Fruit fly (Drosophila melanogaster) whole organism, embryonic: ENCODE results near the gene CG6028.

ENCODE experiments used
- Adf1 ChIP-seq: fragments of 200-800 bp; sonication (Bioruptor generic); IDR thresholded peaks from 2 replicates; pipeline ENCODE4 v1.3.6; 2022; ENCODE audit warnings: missing biosample characterization, missing genetic modification characterization
- Antp ChIP-seq: fragments of 200-800 bp; sonication (Bioruptor generic); optimal IDR thresholded peaks from 3 replicates; lab custom pipeline; 2016; ENCODE audit warnings: missing biosample characterization, missing genetic modification characterization
- Blimp-1 ChIP-seq: fragments of 200-800 bp; sonication (Bioruptor generic); optimal IDR thresholded peaks from 3 replicates; lab custom pipeline; 2018; ENCODE audit warnings: missing biosample characterization, missing genetic modification characterization, mild to moderate bottlenecking, moderate library complexity, missing genetic modification reagents
- C15 ChIP-seq: fragments of 200-800 bp; sonication (Bioruptor generic); IDR thresholded peaks from 3 replicates; pipeline ENCODE4 v1.3.6; 2022; ENCODE audit warnings: missing biosample characterization, missing genetic modification characterization
- CG10654 ChIP-seq: fragments of 200-800 bp; sonication (Bioruptor generic); optimal IDR thresholded peaks from 2 replicates; lab custom pipeline; 2016; ENCODE audit warnings: missing biosample characterization, missing genetic modification characterization
- CG11696 ChIP-seq: fragments of 200-800 bp; sonication (Bioruptor generic); IDR thresholded peaks from 2 replicates; pipeline ENCODE4 v1.3.6; 2022; ENCODE audit warnings: missing biosample characterization, missing genetic modification characterization
- CG12071 ChIP-seq: fragments of 200-800 bp; sonication (Bioruptor generic); optimal IDR thresholded peaks from 3 replicates; lab custom pipeline; 2018; ENCODE audit warnings: missing biosample characterization, mild to moderate bottlenecking, missing genetic modification characterization
- CG13424 ChIP-seq: fragments of 200-800 bp; sonication (Bioruptor generic); optimal IDR thresholded peaks from 2 replicates; lab custom pipeline; 2019; ENCODE audit warnings: missing biosample characterization, mild to moderate bottlenecking, missing genetic modification characterization, moderate library complexity
- CG14014 ChIP-seq: fragments of 200-800 bp; sonication (Bioruptor generic); IDR thresholded peaks from 2 replicates; pipeline ENCODE4 v1.3.6; 2022; ENCODE audit warnings: missing biosample characterization, missing genetic modification characterization
- CG15011 ChIP-seq: fragments of 200-800 bp; sonication (Bioruptor generic); optimal IDR thresholded peaks from 3 replicates; lab custom pipeline; 2018; ENCODE audit warnings: missing biosample characterization, mild to moderate bottlenecking, missing genetic modification characterization
- CG15269 ChIP-seq: fragments of 200-800 bp; sonication (Bioruptor generic); optimal IDR thresholded peaks from 2 replicates; lab custom pipeline; 2018; ENCODE audit warnings: missing biosample characterization, mild to moderate bottlenecking, missing genetic modification characterization, moderate library complexity
- CG16815 ChIP-seq: fragments of 200-800 bp; sonication (Bioruptor generic); optimal IDR thresholded peaks from 3 replicates; lab custom pipeline; 2017; ENCODE audit warnings: missing biosample characterization, mild to moderate bottlenecking, missing genetic modification characterization
- CG1832 ChIP-seq: fragments of 200-800 bp; sonication (Bioruptor generic); optimal IDR thresholded peaks from 2 replicates; lab custom pipeline; 2017; ENCODE audit warnings: missing biosample characterization, mild to moderate bottlenecking, missing genetic modification characterization, inconsistent platforms
- CG2120 ChIP-seq: fragments of 200-800 bp; sonication (Bioruptor generic); optimal IDR thresholded peaks from 3 replicates; lab custom pipeline; 2016; ENCODE audit warnings: missing biosample characterization, missing genetic modification characterization
- CG30431 ChIP-seq: fragments of 200-800 bp; sonication (Bioruptor generic); optimal IDR thresholded peaks from 2 replicates; lab custom pipeline; 2017; ENCODE audit warnings: missing biosample characterization, missing genetic modification characterization
- CG3163 ChIP-seq: fragments of 200-800 bp; sonication (Bioruptor generic); optimal IDR thresholded peaks from 3 replicates; lab custom pipeline; 2016; ENCODE audit warnings: missing biosample characterization, missing genetic modification characterization
- CG34422 ChIP-seq: fragments of 200-800 bp; sonication (Bioruptor generic); IDR thresholded peaks from 3 replicates; pipeline ENCODE4 v1.3.6; 2022; ENCODE audit warnings: missing biosample characterization, missing genetic modification characterization
- CG3726 ChIP-seq: fragments of 200-800 bp; sonication (Bioruptor generic); IDR thresholded peaks from 3 replicates; pipeline ENCODE4, ENCODE4 v1.3.6; 2022; ENCODE audit warnings: missing biosample characterization, missing genetic modification characterization
- CG4360 ChIP-seq: fragments of 200-800 bp; sonication (Bioruptor generic); IDR thresholded peaks from 2 replicates; pipeline ENCODE4 v1.3.6; 2022; ENCODE audit warnings: missing biosample characterization, missing genetic modification characterization
- CG4617 ChIP-seq: fragments of 200-800 bp; sonication (Bioruptor generic); optimal IDR thresholded peaks from 3 replicates; lab custom pipeline; 2016; ENCODE audit warnings: missing biosample characterization, missing genetic modification characterization, borderline replicate concordance
- CG4707 ChIP-seq: fragments of 200-800 bp; sonication (Bioruptor generic); optimal IDR thresholded peaks from 2 replicates; lab custom pipeline; 2018; ENCODE audit warnings: missing biosample characterization, mild to moderate bottlenecking, missing genetic modification characterization, moderate library complexity
- CG4820 ChIP-seq: fragments of 200-800 bp; sonication (Bioruptor generic); optimal IDR thresholded peaks from 3 replicates; lab custom pipeline; 2016; ENCODE audit warnings: missing biosample characterization, missing genetic modification characterization
- CG6272 ChIP-seq: fragments of 200-800 bp; sonication (Bioruptor generic); IDR thresholded peaks from 2 replicates; pipeline ENCODE4 v1.3.6; 2022; ENCODE audit warnings: missing biosample characterization, missing genetic modification characterization
- CG7271 ChIP-seq: fragments of 200-800 bp; sonication (Bioruptor generic); optimal IDR thresholded peaks from 2 replicates; lab custom pipeline; 2018; ENCODE audit warnings: missing biosample characterization, mild to moderate bottlenecking, missing genetic modification characterization, moderate library complexity
- CG7786 ChIP-seq: fragments of 200-800 bp; sonication (Bioruptor generic); optimal IDR thresholded peaks from 2 replicates; lab custom pipeline; 2016; ENCODE audit warnings: missing biosample characterization, missing genetic modification characterization
- CG8290 ChIP-seq, 3 experiments: fragments of 200-800 bp; sonication (Bioruptor generic); optimal IDR thresholded peaks; 2 replicates each; lab custom pipeline; 2016 to 2019; ENCODE audit warnings: missing biosample characterization in 3 of 3, missing genetic modification characterization in 3 of 3, mild to moderate bottlenecking in 2 of 3, moderate library complexity in 1 of 3
- CG9609 ChIP-seq: fragments of 200-800 bp; sonication (Bioruptor generic); optimal IDR thresholded peaks from 3 replicates; lab custom pipeline; 2016; ENCODE audit warnings: missing biosample characterization, missing genetic modification characterization
- Dfd ChIP-seq, 2 experiments: fragments of >200 bp; optimal IDR thresholded peaks; 2 replicates each; lab custom pipeline; 2017; ENCODE audit warnings: missing biosample characterization in 2 of 2, missing genetic modification characterization in 2 of 2
- Dll ChIP-seq: fragments of 200-800 bp; sonication (Bioruptor generic); IDR thresholded peaks from 4 replicates; pipeline ENCODE4 v1.3.6; 2022; ENCODE audit warnings: missing biosample characterization, missing genetic modification characterization; ENCODE audit not compliant: partially characterized antibody
- Dp ChIP-seq: fragments of 200-800 bp; sonication (Bioruptor generic); optimal IDR thresholded peaks from 2 replicates; lab custom pipeline; 2018; ENCODE audit warnings: missing biosample characterization, mild to moderate bottlenecking, missing genetic modification characterization, moderate library complexity
- Dref ChIP-seq: fragments of 200-800 bp; sonication (Bioruptor generic); IDR thresholded peaks from 2 replicates; pipeline ENCODE4 v1.3.6; 2022; ENCODE audit warnings: missing biosample characterization, missing genetic modification characterization
- Gug ChIP-seq: fragments of 200-800 bp; sonication (Bioruptor generic); IDR thresholded peaks from 4 replicates; pipeline ENCODE4 v1.3.6; 2022; ENCODE audit warnings: missing biosample characterization, missing genetic modification characterization
- Lhr ChIP-seq: fragments of 200-800 bp; sonication (Bioruptor generic); optimal IDR thresholded peaks from 3 replicates; lab custom pipeline; 2017; ENCODE audit warnings: mild to moderate bottlenecking, missing biosample characterization, missing genetic modification reagents, missing genetic modification characterization
- Mad ChIP-seq: fragments of 200-800 bp; sonication (Bioruptor generic); optimal IDR thresholded peaks from 2 replicates; lab custom pipeline; 2016; ENCODE audit warnings: missing biosample characterization, missing genetic modification characterization
- Myb ChIP-seq: fragments of 200-800 bp; sonication (Bioruptor generic); optimal IDR thresholded peaks from 2 replicates; lab custom pipeline; 2016; ENCODE audit warnings: missing biosample characterization, missing genetic modification characterization
- Nf-YB ChIP-seq: fragments of 200-800 bp; sonication (Bioruptor generic); optimal IDR thresholded peaks from 3 replicates; lab custom pipeline; 2019; ENCODE audit warnings: missing biosample characterization, mild to moderate bottlenecking, missing genetic modification characterization, moderate library complexity
- Scr ChIP-seq: fragments of 200-800 bp; sonication (Bioruptor generic); IDR thresholded peaks from 2 replicates; pipeline ENCODE4 v1.3.6; 2022; ENCODE audit warnings: missing biosample characterization, missing genetic modification characterization; ENCODE audit not compliant: partially characterized antibody
- cas ChIP-seq: fragments of 200-800 bp; sonication (Bioruptor generic); IDR thresholded peaks from 2 replicates; pipeline ENCODE4 v1.3.6; 2022; ENCODE audit warnings: missing biosample characterization, missing genetic modification characterization
- ewg ChIP-seq: fragments of 200-800 bp; sonication (Bioruptor generic); optimal IDR thresholded peaks from 3 replicates; lab custom pipeline; 2017; ENCODE audit warnings: mild to moderate bottlenecking, missing biosample characterization, missing genetic modification reagents, missing genetic modification characterization
- ftz-f1 ChIP-seq: fragments of 200-800 bp; sonication (Bioruptor generic); optimal IDR thresholded peaks from 2 replicates; lab custom pipeline; 2016; ENCODE audit warnings: missing biosample characterization, missing genetic modification characterization
- gcm2 ChIP-seq: fragments of 200-800 bp; sonication (Bioruptor generic); optimal IDR thresholded peaks from 2 replicates; lab custom pipeline; 2016; ENCODE audit warnings: missing biosample characterization, missing genetic modification characterization
- grn ChIP-seq: fragments of 200-800 bp; sonication (Bioruptor generic); optimal IDR thresholded peaks from 3 replicates; lab custom pipeline; 2017; ENCODE audit warnings: missing biosample characterization, missing genetic modification characterization
- org-1 ChIP-seq: fragments of 200-800 bp; sonication (Bioruptor generic); optimal IDR thresholded peaks from 2 replicates; lab custom pipeline; 2017; ENCODE audit warnings: missing biosample characterization, missing genetic modification characterization
- pum ChIP-seq: fragments of 200-800 bp; sonication (Bioruptor generic); optimal IDR thresholded peaks from 2 replicates; lab custom pipeline; 2016; ENCODE audit warnings: missing biosample characterization, missing genetic modification characterization
- salm ChIP-seq: fragments of 200-800 bp; sonication (Bioruptor generic); optimal IDR thresholded peaks from 2 replicates; lab custom pipeline; 2018; ENCODE audit warnings: missing biosample characterization, mild to moderate bottlenecking, missing genetic modification characterization
- schlank ChIP-seq: fragments of 200-800 bp; sonication (Bioruptor generic); optimal IDR thresholded peaks from 2 replicates; lab custom pipeline; 2018; ENCODE audit warnings: missing biosample characterization, mild to moderate bottlenecking, missing genetic modification characterization
- sima ChIP-seq: fragments of 200-800 bp; sonication (Bioruptor generic); optimal IDR thresholded peaks from 2 replicates; lab custom pipeline; 2016; ENCODE audit warnings: missing biosample characterization, missing genetic modification characterization
- sisA ChIP-seq: fragments of 200-800 bp; sonication (Bioruptor generic); IDR thresholded peaks from 2 replicates; pipeline ENCODE4 v1.3.6; 2022; ENCODE audit warnings: missing biosample characterization, missing genetic modification characterization
- sqz ChIP-seq: fragments of 200-800 bp; sonication (Bioruptor generic); optimal IDR thresholded peaks from 3 replicates; lab custom pipeline; 2018; ENCODE audit warnings: missing biosample characterization, mild to moderate bottlenecking, missing genetic modification characterization
- zen ChIP-seq: fragments of 200-800 bp; sonication (Bioruptor generic); optimal IDR thresholded peaks from 3 replicates; lab custom pipeline; 2018; ENCODE audit warnings: missing biosample characterization, mild to moderate bottlenecking, missing genetic modification characterization, moderate library complexity

The CG6028 gene

DNA sequence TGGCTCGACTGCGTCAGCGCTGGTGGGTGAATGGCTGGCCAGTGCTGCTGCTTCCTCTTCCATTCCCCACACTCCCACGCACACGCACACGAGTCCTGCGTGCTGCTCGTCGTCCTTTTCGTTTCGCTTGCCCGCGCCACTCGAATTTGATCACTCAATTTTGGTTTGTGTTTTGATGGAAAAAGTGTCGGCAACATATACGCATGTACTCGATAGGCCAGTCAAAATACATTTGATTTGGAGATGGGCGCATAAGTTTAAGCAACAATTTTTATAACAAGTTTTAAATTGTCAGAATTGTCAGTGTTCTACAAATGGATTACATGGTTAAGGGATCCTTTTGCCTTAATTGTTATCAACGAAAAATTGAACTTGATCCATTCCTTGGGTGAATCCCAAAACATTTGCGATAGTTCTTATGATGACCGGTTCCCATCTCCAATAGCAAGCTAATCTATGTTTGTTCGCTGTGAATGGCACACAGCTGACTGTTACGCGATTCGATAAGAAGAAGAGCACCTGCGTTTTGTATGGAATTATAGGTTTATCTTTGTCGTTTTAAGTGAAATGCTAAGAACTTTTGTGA lies 2.2 kb downstream of the CG6028 start, which contains the start of the genes Mitofilin and mRpL35 (continued):
- no peak for TF ChIP-seq Blimp-1 (GFP tag; lab: Kevin White, UChicago)
- TF ChIP-seq CG15011: no peak
- peak; percentile 66 for TF ChIP-seq Dll (GFP tag; lab: Robert Waterston, UW)
- no peak for TF ChIP-seq Dp (GFP tag; lab: Kevin White, UChicago)
- no peak for TF ChIP-seq C15
- peak; percentile 71 for TF ChIP-seq Scr
- no peak for TF ChIP-seq Dref (GFP tag; lab: Robert Waterston, UW)
- no peak for TF ChIP-seq org-1 (GFP tag; lab: Kevin White, UChicago)
- TF ChIP-seq CG9609 (GFP tag; lab: Kevin White, UChicago): peak; percentile 68
- TF ChIP-seq CG2120 (GFP tag; lab: Kevin White, UChicago): peak; percentile 69
- no peak for TF ChIP-seq salm (tag; lab: Kevin White, UChicago)
- peak; percentile 6 for TF ChIP-seq CG4820
- TF ChIP-seq grn (GFP tag; lab: Kevin White, UChicago): peak; percentile 48
- no peak for TF ChIP-seq Nf-YB (GFP tag; lab: Kevin White, UChicago)
- TF ChIP-seq CG14014 (GFP tag; lab: Robert Waterston, UW): no peak
- TF ChIP-seq CG34422 (GFP tag; lab: Robert Waterston, UW): no peak
- TF ChIP-seq Myb (GFP tag; lab: Kevin White, UChicago): peak; percentile 34
- TF ChIP-seq zen (tag; lab: Kevin White, UChicago): peak; percentile 16
- TF ChIP-seq CG4707 (GFP tag; lab: Kevin White, UChicago): no peak
- TF ChIP-seq CG16815 (GFP tag; lab: Kevin White, UChicago): peak; percentile 8
- no peak for TF ChIP-seq CG11696 (GFP tag; lab: Robert Waterston, UW)
- no peak for TF ChIP-seq cas
- no peak for TF ChIP-seq CG30431 (GFP tag; lab: Kevin White, UChicago)
- TF ChIP-seq sisA (GFP tag; lab: Robert Waterston, UW): no peak
- TF ChIP-seq schlank: no peak
- TF ChIP-seq CG6272 (GFP tag; lab: Robert Waterston, UW): no peak; the same call in 1 of the 2 replicates
- TF ChIP-seq CG13424 (tag; lab: Kevin White, UChicago): peak; percentile 37
- TF ChIP-seq Mad (GFP tag; lab: Kevin White, UChicago): no peak
- no peak for TF ChIP-seq sqz
- TF ChIP-seq Lhr: peak; percentile 30
- no peak for TF ChIP-seq CG7271 (tag; lab: Kevin White, UChicago)
- TF ChIP-seq CG3726 (GFP tag; lab: Robert Waterston, UW): no peak
- TF ChIP-seq CG15269 (tag; lab: Kevin White, UChicago): no peak
- no peak for TF ChIP-seq gcm2 (GFP tag; lab: Kevin White, UChicago)
- TF ChIP-seq CG4617 (GFP tag; lab: Kevin White, UChicago): no peak
- no peak for TF ChIP-seq CG12071 (GFP tag; lab: Kevin White, UChicago)
- peak; percentile 12 for TF ChIP-seq CG10654 (GFP tag; lab: Kevin White, UChicago)
- peak; percentile 57 for TF ChIP-seq CG7786
- peak; percentile 71 for TF ChIP-seq Antp
- TF ChIP-seq CG4360 (GFP tag; lab: Robert Waterston, UW): no peak
- no peak for TF ChIP-seq Adf1 (GFP tag; lab: Robert Waterston, UW)
- TF ChIP-seq Gug (GFP tag; lab: Robert Waterston, UW): peak; percentile 24; the same call in 2 of the 4 replicates
- peak; percentile 55 for TF ChIP-seq pum (GFP tag; lab: Kevin White, UChicago)
- TF ChIP-seq ewg (GFP tag; lab: Kevin White, UChicago): peak; percentile 80
- peak; percentile 10 for TF ChIP-seq CG3163 (GFP tag; lab: Kevin White, UChicago)
- no peak for TF ChIP-seq CG1832
- no peak for TF ChIP-seq sima (GFP tag; lab: Kevin White, UChicago)
- TF ChIP-seq ftz-f1 (GFP tag; lab: Kevin White, UChicago): no peak
- TF ChIP-seq CG8290 (GFP tag; optimal IDR thresholded peaks at IDR 0.05; lab: Kevin White, UChicago): peak; percentile 55
- TF ChIP-seq CG8290 (tag; optimal IDR thresholded peaks at IDR 0.05; lab: Kevin White, UChicago): peak in 1 of 2 experiments; percentile 48
- TF ChIP-seq Dfd (GFP tag; optimal IDR thresholded peaks at IDR 0.05; lab: Kevin White, UChicago): no peak
